Fruit fly (Drosophila melanogaster): Measurements from ENCODE around the gene CG11249.

dm6 chr3L:21640815-21641214 lies 31.1 kb upstream of the CG11249 start, which contains the start of gene Atox1:
- TF ChIP-seq br (GFP tag; optimal IDR thresholded peaks at IDR 0.05) (no peak), Abd-B (GFP tag; optimal IDR thresholded peaks at IDR 0.05) (no peak), Jra (GFP tag; optimal IDR thresholded peaks at IDR 0.05) (no peak), usp (GFP tag; optimal IDR thresholded peaks at IDR 0.05) (no peak), lola (GFP tag; optimal IDR thresholded peaks at IDR 0.05) (no peak), Hr78 (GFP tag; optimal IDR thresholded peaks at IDR 0.05) (no peak), CG32264 (GFP tag; optimal IDR thresholded peaks at IDR 0.05) (no peak), ey (GFP tag; optimal IDR thresholded peaks at IDR 0.05) (no peak), Mio (GFP tag; optimal IDR thresholded peaks at IDR 0.05) (no peak), brk (GFP tag; optimal IDR thresholded peaks at IDR 0.05) (no peak)

Measured in whole organism, wandering third instar larva.